Fruit fly (Drosophila melanogaster): ENCODE results near the gene CG15812.

The CG15812 gene

DNA sequence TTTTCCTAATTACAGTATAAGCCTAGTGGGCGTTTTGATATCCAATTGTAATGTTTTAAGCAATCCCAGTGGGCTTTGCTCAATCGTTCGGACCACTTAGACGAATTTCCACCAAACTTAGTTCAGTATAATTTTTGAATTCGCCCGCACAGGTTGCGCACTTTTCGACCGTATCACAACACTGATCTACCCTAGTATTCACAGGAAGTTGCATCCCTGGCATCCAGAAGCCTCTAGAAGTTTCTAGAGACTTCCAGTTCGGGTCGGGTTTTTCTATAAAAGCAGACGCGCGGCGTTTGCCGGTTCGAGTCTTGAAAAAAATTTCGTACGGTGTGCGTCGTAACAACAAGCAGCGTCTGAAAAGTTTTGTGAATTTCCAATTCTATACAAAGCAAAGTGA lies 33.1 kb downstream of the CG15812 start, which contains the start of gene Hsp83 (continued):
- peak; percentile 99 for TF ChIP-seq Ets65A (GFP tag)
- peak; percentile 93 for TF ChIP-seq CG1647 (GFP tag; optimal IDR thresholded peaks at IDR 0.05)
- no peak for TF ChIP-seq sna (GFP tag; IDR thresholded peaks at IDR 0.05; ENCODE audit: partially characterized antibody)
- TF ChIP-seq eve (GFP tag; optimal IDR thresholded peaks at IDR 0.05) = no peak
- TF ChIP-seq sug (tag; optimal IDR thresholded peaks at IDR 0.05) = peak; percentile 92
- peak; percentile 97 for TF ChIP-seq zfh1 (GFP tag; IDR thresholded peaks at IDR 0.05)
- TF ChIP-seq so (GFP tag; IDR thresholded peaks at IDR 0.05) = peak; percentile 95
- TF ChIP-seq ham (GFP tag; IDR thresholded peaks at IDR 0.05) = peak; percentile 45; the same call in 1 of the 2 replicates
- 0 out of 2 replicates have a peak, but pooled peaks have one; percentile 62 for TF ChIP-seq peb (GFP tag; IDR thresholded peaks at IDR 0.05)
- TF ChIP-seq Dfd (GFP tag; optimal IDR thresholded peaks at IDR 0.05) = no peak
- TF ChIP-seq CG10431 (GFP tag; optimal IDR thresholded peaks at IDR 0.05) = peak; percentile 99
- TF ChIP-seq ab (GFP tag; optimal IDR thresholded peaks at IDR 0.05) = peak; percentile 3
- peak; percentile 48 for TF ChIP-seq CG30020 (tag; optimal IDR thresholded peaks at IDR 0.05)
- peak; percentile 100 for TF ChIP-seq CG34376 (GFP tag; optimal IDR thresholded peaks at IDR 0.05)
- peak; percentile 80 for TF ChIP-seq CG10462 (GFP tag; optimal IDR thresholded peaks at IDR 0.05)
- peak; percentile 98 for TF ChIP-seq sqz (GFP tag; optimal IDR thresholded peaks at IDR 0.05)
- peak; percentile 77 for TF ChIP-seq Adf1 (GFP tag; IDR thresholded peaks at IDR 0.05)
- TF ChIP-seq danr (GFP tag; IDR thresholded peaks at IDR 0.05) = peak; percentile 63
- peak; percentile 80 for TF ChIP-seq lmd (GFP tag; IDR thresholded peaks at IDR 0.05)
- TF ChIP-seq Ssrp (tag; optimal IDR thresholded peaks at IDR 0.05) = peak; percentile 58
- TF ChIP-seq CG8388 (GFP tag; optimal IDR thresholded peaks at IDR 0.05) = peak; percentile 89
- peak; percentile 85 for TF ChIP-seq CG4282 (GFP tag; optimal IDR thresholded peaks at IDR 0.05)
- peak; percentile 59 for TF ChIP-seq Neu2 (GFP tag; optimal IDR thresholded peaks at IDR 0.05; ENCODE audit: borderline replicate concordance)
- peak; percentile 97 for TF ChIP-seq Vsx1 (GFP tag; optimal IDR thresholded peaks at IDR 0.05)
- TF ChIP-seq CG13424 (tag; optimal IDR thresholded peaks at IDR 0.05) = peak; percentile 72
- TF ChIP-seq Side (GFP tag; optimal IDR thresholded peaks at IDR 0.05) = peak; percentile 98
- TF ChIP-seq odd (GFP tag; optimal IDR thresholded peaks at IDR 0.05) = peak; percentile 99
- TF ChIP-seq fru (optimal IDR thresholded peaks at IDR 0.05) = no peak
- peak; percentile 89 for TF ChIP-seq CG2116 (GFP tag; optimal IDR thresholded peaks at IDR 0.05)
- TF ChIP-seq inv (GFP tag; IDR thresholded peaks at IDR 0.05; ENCODE audit: partially characterized antibody) = no peak
- peak; percentile 68; the same call in 1 of the 2 replicates for TF ChIP-seq Ada2b (GFP tag; IDR thresholded peaks at IDR 0.05)
- TF ChIP-seq Spps (tag; optimal IDR thresholded peaks at IDR 0.05) = peak; percentile 80
- TF ChIP-seq exex (tag; optimal IDR thresholded peaks at IDR 0.05) = peak; percentile 84
- TF ChIP-seq unpg (GFP tag; optimal IDR thresholded peaks at IDR 0.05) = peak; percentile 94
- peak; percentile 86 for TF ChIP-seq CG17802 (tag; optimal IDR thresholded peaks at IDR 0.05)
- TF ChIP-seq CG14050 (GFP tag; IDR thresholded peaks at IDR 0.05) = peak; percentile 92
- no peak for TF ChIP-seq D (optimal IDR thresholded peaks at IDR 0.05)
- peak; percentile 95 for TF ChIP-seq D (GFP tag; optimal IDR thresholded peaks at IDR 0.05)
- TF ChIP-seq CG3847 (GFP tag; IDR thresholded peaks at IDR 0.05) = peak; percentile 88
- TF ChIP-seq CG11696 (GFP tag; IDR thresholded peaks at IDR 0.05) = peak; percentile 79
- peak; percentile 81 for TF ChIP-seq dmrt11E (tag; optimal IDR thresholded peaks at IDR 0.05)
- peak; percentile 99 for TF ChIP-seq CG10267 (tag; optimal IDR thresholded peaks at IDR 0.05)
- no peak for TF ChIP-seq HLH4C (GFP tag; IDR thresholded peaks at IDR 0.05; ENCODE audit: partially characterized antibody)
- peak; percentile 93 for TF ChIP-seq CG14965 (GFP tag; optimal IDR thresholded peaks at IDR 0.05; ENCODE audit: borderline replicate concordance)
- peak; percentile 76 for TF ChIP-seq twi (tag; optimal IDR thresholded peaks at IDR 0.05)
- TF ChIP-seq CG7372 (GFP tag; IDR thresholded peaks at IDR 0.05) = peak; percentile 85
- TF ChIP-seq psq (GFP tag; optimal IDR thresholded peaks at IDR 0.05) = peak; percentile 78
- peak; percentile 91 for TF ChIP-seq CG9437 (GFP tag; optimal IDR thresholded peaks at IDR 0.05)
- TF ChIP-seq CG15514 (GFP tag; optimal IDR thresholded peaks at IDR 0.05) = no peak
- TF ChIP-seq CG11247 (GFP tag; IDR thresholded peaks at IDR 0.05) = peak; percentile 95
- peak; percentile 95 for TF ChIP-seq CG11398 (GFP tag; optimal IDR thresholded peaks at IDR 0.05)
- peak; percentile 92 for TF ChIP-seq Nf-YA (GFP tag; IDR thresholded peaks at IDR 0.05)
